Worm (Caenorhabditis elegans): ENCODE data around the gene rnp-2.

- TF ChIP-seq hnd-1 (tag; optimal IDR thresholded peaks at IDR 0.05), result no peak
- peak; percentile 4 for TF ChIP-seq ama-1 (optimal IDR thresholded peaks at IDR 0.05)
- TF ChIP-seq hmg-4 (GFP tag; optimal IDR thresholded peaks at IDR 0.05), result no peak
- TF ChIP-seq flt-1 (GFP tag; IDR thresholded peaks at IDR 0.05), result no peak
- TF ChIP-seq B0310.2 (tag; optimal IDR thresholded peaks at IDR 0.05), result no peak
- no peak for TF ChIP-seq tbx-37 (GFP tag; conservative IDR thresholded peaks at IDR 0.05)
- no peak for TF ChIP-seq hmbx-1 (tag; optimal IDR thresholded peaks at IDR 0.05)
- TF ChIP-seq ceh-13 (GFP tag; optimal IDR thresholded peaks at IDR 0.05), result no peak
- no peak for TF ChIP-seq pes-1 (GFP tag; IDR thresholded peaks at IDR 0.05)
- TF ChIP-seq ets-7 (tag; optimal IDR thresholded peaks at IDR 0.05), result no peak
- no peak for TF ChIP-seq F13C5.2 (tag; optimal IDR thresholded peaks at IDR 0.05)
- TF ChIP-seq tra-4 (tag; optimal IDR thresholded peaks at IDR 0.05), result no peak
- no peak for TF ChIP-seq sea-1 (GFP tag; conservative IDR thresholded peaks at IDR 0.05)
- no peak for TF ChIP-seq ceh-36 (tag; optimal IDR thresholded peaks at IDR 0.05)
Observed at ce11 chrIV:4178424-4178823, 6.5 kb downstream of the rnp-2 start, which contains the start of gene tsen-34.

Measured in whole organism, early embryonic.